Fruit fly (Drosophila melanogaster): ENCODE results near the gene Synd.

DNA sequence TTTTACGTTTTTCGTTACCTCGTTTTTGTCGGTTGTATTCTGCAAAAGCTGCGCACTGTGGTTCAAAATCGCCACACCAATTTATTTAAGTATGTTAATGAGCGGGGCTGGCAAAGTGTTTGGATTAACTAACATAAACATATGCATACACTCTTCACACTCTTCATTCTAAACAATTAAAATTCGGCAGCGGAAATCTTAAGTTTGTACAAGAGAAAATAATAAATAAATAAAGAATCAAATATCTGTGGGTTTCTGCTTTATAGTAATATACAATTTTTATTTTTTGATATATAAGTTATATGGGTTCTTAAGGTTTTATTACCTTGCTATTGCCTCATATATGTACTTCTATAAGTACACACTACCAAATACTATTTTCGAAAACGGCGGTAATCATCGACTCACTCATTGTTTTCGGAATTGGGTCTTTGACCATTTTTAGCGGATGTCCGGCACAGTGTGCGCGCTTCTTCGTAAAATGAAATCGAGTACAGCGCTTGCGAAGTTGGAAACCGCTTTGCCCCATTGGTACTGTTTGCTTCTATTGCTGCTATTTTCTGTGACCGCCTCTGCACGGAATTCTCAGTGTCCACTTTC, 3.8 kb downstream of the Synd start:
- TF ChIP-seq Clk (GFP tag; optimal IDR thresholded peaks at IDR 0.05) (no peak), CG14711 (tag; optimal IDR thresholded peaks at IDR 0.05) (no peak), CG12768 (GFP tag; optimal IDR thresholded peaks at IDR 0.05) (no peak), cnc (optimal IDR thresholded peaks at IDR 0.05) (no peak), CG1620 (GFP tag; optimal IDR thresholded peaks at IDR 0.05) (no peak), cic (GFP tag; optimal IDR thresholded peaks at IDR 0.05) (no peak)
